Fruit fly (Drosophila melanogaster): Measurements from ENCODE around the gene Dip-C.

Dip-C gene

DNA sequence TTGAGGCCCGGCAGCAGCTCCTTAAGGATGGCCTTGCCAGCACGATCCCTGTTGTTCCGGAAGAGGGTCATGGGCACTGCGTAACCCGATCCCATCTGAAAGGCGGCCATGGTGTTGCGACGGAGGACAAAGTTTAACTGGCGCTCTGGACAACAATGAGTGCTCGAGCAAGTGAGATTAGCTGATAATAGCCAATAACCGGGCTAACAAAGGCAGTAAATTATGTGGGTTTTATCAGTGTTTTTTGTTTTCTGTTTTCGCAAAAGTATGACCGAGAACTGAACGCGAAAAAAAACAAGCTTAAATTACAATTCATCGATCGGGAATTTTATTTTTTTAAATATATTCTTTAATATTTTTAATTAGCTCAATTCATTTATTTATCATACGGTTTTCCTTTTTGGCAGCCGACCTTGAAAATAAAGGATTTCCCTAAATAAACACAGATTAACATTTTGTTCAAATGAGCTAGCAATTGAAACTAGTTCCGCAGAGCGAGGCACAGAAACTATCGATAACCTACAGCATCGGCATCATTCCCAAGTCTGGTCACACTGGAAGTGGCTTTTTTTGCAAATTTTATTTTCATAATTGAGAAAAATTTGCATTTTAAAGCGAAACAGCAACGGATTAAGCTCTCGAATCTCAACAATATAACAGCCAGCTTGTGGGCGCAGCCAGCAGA, at the start of gene Dip-C, which contains the start of gene pps (continued):
- no peak for TF ChIP-seq CG5180 (GFP tag; optimal IDR thresholded peaks at IDR 0.05)
- no peak for TF ChIP-seq CG1233 (GFP tag; optimal IDR thresholded peaks at IDR 0.05)
- TF ChIP-seq sd (tag; optimal IDR thresholded peaks at IDR 0.05), result no peak
- peak; percentile 70 for TF ChIP-seq CG16813 (GFP tag; IDR thresholded peaks at IDR 0.05; ENCODE audit: partially characterized antibody)
- peak; percentile 49 for TF ChIP-seq MESR4 (GFP tag; optimal IDR thresholded peaks at IDR 0.05)
- TF ChIP-seq Optix (GFP tag; IDR thresholded peaks at IDR 0.05), result no peak
- no peak for TF ChIP-seq Ssrp (tag; optimal IDR thresholded peaks at IDR 0.05)
- TF ChIP-seq Med (GFP tag), result peak; percentile 44
- TF ChIP-seq CHES-1-like (GFP tag; optimal IDR thresholded peaks at IDR 0.05), result no peak
- no peak for TF ChIP-seq slou (GFP tag; optimal IDR thresholded peaks at IDR 0.05)
- no peak for TF ChIP-seq B-H1 (GFP tag; IDR thresholded peaks at IDR 0.05)
- TF ChIP-seq Oli (tag; optimal IDR thresholded peaks at IDR 0.05), result no peak
- TF ChIP-seq cwo (GFP tag; optimal IDR thresholded peaks at IDR 0.05), result no peak
- peak; percentile 80 for TF ChIP-seq gfzf (GFP tag; optimal IDR thresholded peaks at IDR 0.05)
- TF ChIP-seq sna (GFP tag; IDR thresholded peaks at IDR 0.05; ENCODE audit: partially characterized antibody), result peak; percentile 62; the same call in 1 of the 2 replicates
- TF ChIP-seq CG11696 (GFP tag; IDR thresholded peaks at IDR 0.05), result no peak
- peak; percentile 39; the same call in 1 of the 3 replicates for TF ChIP-seq CG7963 (GFP tag; IDR thresholded peaks at IDR 0.05; ENCODE audit: partially characterized antibody)
- no peak for TF ChIP-seq zfh2 (GFP tag; optimal IDR thresholded peaks at IDR 0.05)
- peak; percentile 35 for TF ChIP-seq CG2116 (GFP tag; optimal IDR thresholded peaks at IDR 0.05)
- no peak for TF ChIP-seq CG3065 (GFP tag; optimal IDR thresholded peaks at IDR 0.05)
- TF ChIP-seq HmgZ (tag; optimal IDR thresholded peaks at IDR 0.05), result peak; percentile 12
- TF ChIP-seq kay (GFP tag; optimal IDR thresholded peaks at IDR 0.05), result no peak
- TF ChIP-seq cad (GFP tag; optimal IDR thresholded peaks at IDR 0.05), result no peak
- TF ChIP-seq ash1 (GFP tag; optimal IDR thresholded peaks at IDR 0.05), result no peak
- no peak for TF ChIP-seq CG2202 (tag; optimal IDR thresholded peaks at IDR 0.05)
- TF ChIP-seq prd (optimal IDR thresholded peaks at IDR 0.05), result no peak
- no peak for TF ChIP-seq prd (GFP tag; IDR thresholded peaks at IDR 0.05)
- TF ChIP-seq CG31365 (tag; optimal IDR thresholded peaks at IDR 0.05), result no peak
- no peak for TF ChIP-seq CG31388 (GFP tag; optimal IDR thresholded peaks at IDR 0.05)
- peak; percentile 84 for TF ChIP-seq MBD-R2 (GFP tag; IDR thresholded peaks at IDR 0.05)
- peak; percentile 46 for TF ChIP-seq CoRest (tag; optimal IDR thresholded peaks at IDR 0.05)
- peak; percentile 68; the same call in 2 of the 3 replicates for TF ChIP-seq HLH4C (GFP tag; IDR thresholded peaks at IDR 0.05; ENCODE audit: partially characterized antibody)
- no peak for TF ChIP-seq chinmo (GFP tag; IDR thresholded peaks at IDR 0.05; ENCODE audit: partially characterized antibody)
- TF ChIP-seq tll (GFP tag; optimal IDR thresholded peaks at IDR 0.05), result no peak
- TF ChIP-seq Taf1 (GFP tag; IDR thresholded peaks at IDR 0.05), result no peak
- peak; percentile 40; the same call in 1 of the 3 replicates for TF ChIP-seq hb (GFP tag; IDR thresholded peaks at IDR 0.05; ENCODE audit: partially characterized antibody)
- peak; percentile 55; the same call in 2 of the 3 replicates for TF ChIP-seq zen2 (GFP tag; IDR thresholded peaks at IDR 0.05; ENCODE audit: partially characterized antibody)
- TF ChIP-seq CG13624 (GFP tag; optimal IDR thresholded peaks at IDR 0.05), result no peak
- no peak for TF ChIP-seq wdn (GFP tag; IDR thresholded peaks at IDR 0.05)
- no peak for TF ChIP-seq CG15269 (tag; optimal IDR thresholded peaks at IDR 0.05)
- TF ChIP-seq Nf-YA (GFP tag; IDR thresholded peaks at IDR 0.05), result no peak
- TF ChIP-seq nerfin-2 (GFP tag; IDR thresholded peaks at IDR 0.05; ENCODE audit: partially characterized antibody), result no peak
- no peak for TF ChIP-seq aop (GFP tag; IDR thresholded peaks at IDR 0.05)
- peak; percentile 56 for TF ChIP-seq CG17829 (tag; optimal IDR thresholded peaks at IDR 0.05)
- peak; percentile 65 for TF ChIP-seq inv (GFP tag; IDR thresholded peaks at IDR 0.05; ENCODE audit: partially characterized antibody)
- peak; percentile 20 for TF ChIP-seq zen (tag; optimal IDR thresholded peaks at IDR 0.05)
- TF ChIP-seq onecut (GFP tag; IDR thresholded peaks at IDR 0.05), result no peak
- TF ChIP-seq dysf (GFP tag; IDR thresholded peaks at IDR 0.05), result no peak
- TF ChIP-seq CG7556 (GFP tag; optimal IDR thresholded peaks at IDR 0.05), result no peak
